Worm (Caenorhabditis elegans) whole organism, mixed stage, embryonic: ENCODE results near the gene F26F2.8.

Experiments
- M03D4.4 ChIP-seq: sonication (generic microtip); optimal IDR thresholded peaks from 2 replicates; lab custom pipeline; 2017; ENCODE audit warnings: mild to moderate bottlenecking, missing genetic modification characterization, missing compliant biosample characterization
- bed-3 ChIP-seq: fragments of 200-800 bp; sonication (Bioruptor generic); optimal IDR thresholded peaks from 3 replicates; lab custom pipeline; 2018; ENCODE audit warnings: mild to moderate bottlenecking, missing genetic modification characterization, moderate library complexity, missing compliant biosample characterization
- blmp-1 ChIP-seq: fragments of 150-350 bp; optimal IDR thresholded peaks from 2 replicates; lab custom pipeline; 2014; ENCODE audit warnings: missing biosample characterization, missing genetic modification characterization
- ceh-39 ChIP-seq: fragments of 150-350 bp; optimal IDR thresholded peaks from 2 replicates; lab custom pipeline; 2014; ENCODE audit warnings: missing biosample characterization, missing genetic modification characterization
- ceh-43 ChIP-seq: fragments of 200-800 bp; sonication (Bioruptor generic); optimal IDR thresholded peaks from 2 replicates; lab custom pipeline; 2018; ENCODE audit warnings: mild to moderate bottlenecking, missing genetic modification characterization, moderate library complexity, missing compliant biosample characterization
- ceh-83 ChIP-seq: fragments of 200-800 bp; sonication (Bioruptor generic); optimal IDR thresholded peaks from 2 replicates; lab custom pipeline; 2018; ENCODE audit warnings: mild to moderate bottlenecking, missing genetic modification characterization, missing compliant biosample characterization
- ces-1 ChIP-seq: fragments of 150-350 bp; optimal IDR thresholded peaks from 2 replicates; lab custom pipeline; 2014; ENCODE audit warnings: missing biosample characterization, missing genetic modification reagents, missing genetic modification characterization
- cnd-1 ChIP-seq: fragments of 200-800 bp; sonication (Bioruptor generic); optimal IDR thresholded peaks from 2 replicates; lab custom pipeline; 2018; ENCODE audit warnings: mild to moderate bottlenecking, missing genetic modification characterization, missing compliant biosample characterization
- drap-1 ChIP-seq: fragments of 200-800 bp; sonication (Bioruptor generic); optimal IDR thresholded peaks from 3 replicates; lab custom pipeline; 2018; ENCODE audit warnings: mild to moderate bottlenecking, missing genetic modification characterization, missing compliant biosample characterization
- elt-1 ChIP-seq: sonication (generic microtip); optimal IDR thresholded peaks from 2 replicates; lab custom pipeline; 2017; ENCODE audit warnings: missing genetic modification characterization, mild to moderate bottlenecking, missing compliant biosample characterization, antibody characterized with exemption, moderate library complexity, borderline replicate concordance; ENCODE audit not compliant: insufficient read depth
- elt-3 ChIP-seq: fragments of 150-350 bp; optimal IDR thresholded peaks from 2 replicates; lab custom pipeline; 2014; ENCODE audit warnings: missing biosample characterization, missing genetic modification characterization
- flh-1 ChIP-seq: fragments of 200-800 bp; sonication (Bioruptor generic); optimal IDR thresholded peaks from 2 replicates; lab custom pipeline; 2018; ENCODE audit warnings: mild to moderate bottlenecking, missing genetic modification characterization, moderate library complexity, missing compliant biosample characterization
- ham-2 ChIP-seq: fragments of 200-800 bp; sonication (Bioruptor generic); optimal IDR thresholded peaks from 2 replicates; lab custom pipeline; 2018; ENCODE audit warnings: mild to moderate bottlenecking, missing genetic modification characterization, missing compliant biosample characterization
- hlh-1 ChIP-seq: fragments of 150-350 bp; optimal IDR thresholded peaks from 2 replicates; lab custom pipeline; 2014; ENCODE audit warnings: missing biosample characterization, missing genetic modification reagents, missing genetic modification characterization
- lin-13 ChIP-seq: fragments of 150-350 bp; optimal IDR thresholded peaks from 2 replicates; lab custom pipeline; 2014; ENCODE audit warnings: missing biosample characterization, missing genetic modification characterization
- lin-32 ChIP-seq: fragments of 200-800 bp; sonication (Bioruptor generic); optimal IDR thresholded peaks from 2 replicates; lab custom pipeline; 2018; ENCODE audit warnings: mild to moderate bottlenecking, missing genetic modification characterization, missing compliant biosample characterization
- lsy-2 ChIP-seq: fragments of 150-350 bp; optimal IDR thresholded peaks from 2 replicates; lab custom pipeline; 2014; ENCODE audit warnings: missing biosample characterization, missing genetic modification characterization
- mls-2 ChIP-seq: sonication (generic microtip); optimal IDR thresholded peaks from 2 replicates; lab custom pipeline; 2016; ENCODE audit warnings: mild to moderate bottlenecking, missing genetic modification characterization, moderate library complexity, missing compliant biosample characterization
- nhr-2 ChIP-seq: fragments of 150-350 bp; optimal IDR thresholded peaks from 2 replicates; lab custom pipeline; 2014; ENCODE audit warnings: missing biosample characterization, missing genetic modification characterization
- nhr-237 ChIP-seq: fragments of 150-350 bp; optimal IDR thresholded peaks from 2 replicates; lab custom pipeline; 2014; ENCODE audit warnings: missing biosample characterization, missing genetic modification characterization
- nhr-28 ChIP-seq: fragments of 150-350 bp; optimal IDR thresholded peaks from 2 replicates; lab custom pipeline; 2014; ENCODE audit warnings: missing biosample characterization, missing genetic modification characterization
- nhr-76 ChIP-seq: sonication (generic microtip); optimal IDR thresholded peaks from 2 replicates; lab custom pipeline; 2017; ENCODE audit warnings: missing biosample characterization, missing genetic modification characterization
- pha-4 ChIP-seq: fragments of 150-350 bp; optimal IDR thresholded peaks from 2 replicates; lab custom pipeline; 2018; ENCODE audit warnings: missing biosample characterization, missing genetic modification reagents, missing genetic modification characterization
- sem-2 ChIP-seq: fragments of 200-800 bp; sonication (Bioruptor generic); optimal IDR thresholded peaks from 2 replicates; lab custom pipeline; 2018; ENCODE audit warnings: mild to moderate bottlenecking, missing genetic modification characterization, missing compliant biosample characterization
- snpc-4 ChIP-seq: fragments of 150-350 bp; optimal IDR thresholded peaks from 2 replicates; lab custom pipeline; 2014; ENCODE audit warnings: missing biosample characterization, missing genetic modification characterization
- sptf-1 ChIP-seq: sonication (generic microtip); optimal IDR thresholded peaks from 2 replicates; lab custom pipeline; 2017; ENCODE audit warnings: mild to moderate bottlenecking, missing genetic modification characterization, moderate library complexity, missing compliant biosample characterization
- tbx-8 ChIP-seq: fragments of 200-800 bp; sonication (Bioruptor generic); optimal IDR thresholded peaks from 2 replicates; lab custom pipeline; 2018; ENCODE audit warnings: mild to moderate bottlenecking, missing genetic modification characterization, moderate library complexity, missing compliant biosample characterization
- unc-39 ChIP-seq: fragments of 150-350 bp; optimal IDR thresholded peaks from 2 replicates; lab custom pipeline; 2014; ENCODE audit warnings: missing biosample characterization, missing genetic modification characterization
- unc-62 ChIP-seq: fragments of 150-350 bp; optimal IDR thresholded peaks from 2 replicates; lab custom pipeline; 2014; ENCODE audit warnings: missing biosample characterization, missing genetic modification reagents, missing genetic modification characterization
- zip-8 ChIP-seq: fragments of 150-350 bp; optimal IDR thresholded peaks from 2 replicates; lab custom pipeline; 2014; ENCODE audit warnings: missing biosample characterization, missing genetic modification characterization
- ztf-11 ChIP-seq: fragments of 150-350 bp; optimal IDR thresholded peaks from 2 replicates; lab custom pipeline; 2014; ENCODE audit warnings: missing biosample characterization, missing genetic modification characterization

F26F2.8 gene

ce11 chrV:20552971-20553370 lies 26.4 kb upstream of the F26F2.8 start, which contains the start of gene vmo-1:
TSS of gene vmo-1 (minus strand) at chrV:20553071.
- TF ChIP-seq sptf-1 (tag; lab: Kevin White, UChicago) = no peak
- no peak for TF ChIP-seq ceh-39 (tag; lab: Kevin White, UChicago)
- no peak for TF ChIP-seq unc-62 (GFP tag; lab: Kevin White, UChicago)
- no peak for TF ChIP-seq nhr-76 (tag; lab: Kevin White, UChicago)
- TF ChIP-seq snpc-4 = no peak
- TF ChIP-seq lin-13 (tag; lab: Kevin White, UChicago) = no peak
- TF ChIP-seq bed-3 (GFP tag; lab: Kevin White, UChicago) = no peak
- TF ChIP-seq unc-39 (tag; lab: Kevin White, UChicago) = no peak
- no peak for TF ChIP-seq ceh-83 (GFP tag; lab: Kevin White, UChicago)
- no peak for TF ChIP-seq mls-2 (tag; lab: Kevin White, UChicago)
- no peak for TF ChIP-seq ceh-43 (GFP tag; lab: Kevin White, UChicago)
- no peak for TF ChIP-seq pha-4 (tag; lab: Kevin White, UChicago)
- no peak for TF ChIP-seq cnd-1

- TF ChIP-seq lin-13 (tag; lab: Kevin White, UChicago) (no peak), snpc-4 (no peak), unc-39 (tag; lab: Kevin White, UChicago) (no peak), ceh-43 (GFP tag; lab: Kevin White, UChicago) (no peak), tbx-8 (no peak), elt-3 (no peak), hlh-1 (tag; lab: Kevin White, UChicago) (no peak), blmp-1 (tag; lab: Kevin White, UChicago) (no peak), drap-1 (GFP tag; lab: Kevin White, UChicago) (no peak), unc-62 (GFP tag; lab: Kevin White, UChicago) (no peak), elt-1 (tag; lab: Kevin White, UChicago) (no peak), nhr-237 (tag; lab: Kevin White, UChicago) (no peak), lin-32 (GFP tag; lab: Kevin White, UChicago) (no peak), lsy-2 (tag; lab: Kevin White, UChicago) (no peak), ceh-83 (GFP tag; lab: Kevin White, UChicago) (no peak), nhr-76 (tag; lab: Kevin White, UChicago) (no peak), sptf-1 (tag; lab: Kevin White, UChicago) (no peak), nhr-2 (no peak), ham-2 (GFP tag; lab: Kevin White, UChicago) (no peak), nhr-28 (tag; lab: Kevin White, UChicago) (no peak)
- TF ChIP-seq, all 35 proteins: peak for 0
These were observed 24.2 kb upstream of the F26F2.8 start, which contains the start of gene Y38H6C.21 for ce11 chrV:20555120-20555519. TSS of gene Y38H6C.21 (minus strand) at chrV:20555267.

ce11 chrV:20556260-20556659 lies 23.1 kb upstream of the F26F2.8 start, which contains the start of gene Y38H6C.23:
TSS of gene Y38H6C.23 (minus strand) at chrV:20556360.
- TF ChIP-seq flh-1 = no peak

ce11 chrV:20558270-20558669 lies 21.1 kb upstream of the F26F2.8 start, which contains the start of gene abf-4:
TSS of gene abf-4 (minus strand) at chrV:20558370.
- TF ChIP-seq zip-8 (tag; lab: Kevin White, UChicago) (no peak), ces-1 (GFP tag; lab: Kevin White, UChicago) (no peak), nhr-28 (tag; lab: Kevin White, UChicago) (no peak), ham-2 (GFP tag; lab: Kevin White, UChicago) (no peak), nhr-237 (tag; lab: Kevin White, UChicago) (no peak), cnd-1 (no peak), ceh-83 (GFP tag; lab: Kevin White, UChicago) (no peak), mls-2 (tag; lab: Kevin White, UChicago) (no peak), elt-1 (tag; lab: Kevin White, UChicago) (no peak), elt-3 (no peak), tbx-8 (no peak), pha-4 (tag; lab: Kevin White, UChicago) (no peak)

- TF ChIP-seq nhr-28 (tag; lab: Kevin White, UChicago) (no peak), hlh-1 (tag; lab: Kevin White, UChicago) (no peak), flh-1 (no peak), mls-2 (tag; lab: Kevin White, UChicago) (no peak), unc-62 (GFP tag; lab: Kevin White, UChicago) (no peak), sem-2 (GFP tag; lab: Kevin White, UChicago) (no peak), nhr-237 (tag; lab: Kevin White, UChicago) (no peak), ham-2 (GFP tag; lab: Kevin White, UChicago) (no peak), nhr-2 (no peak), ztf-11 (tag; lab: Kevin White, UChicago) (no peak), lin-32 (GFP tag; lab: Kevin White, UChicago) (no peak), M03D4.4 (tag; lab: Kevin White, UChicago) (no peak), lsy-2 (tag; lab: Kevin White, UChicago) (no peak), bed-3 (GFP tag; lab: Kevin White, UChicago) (no peak), elt-3 (no peak), drap-1 (GFP tag; lab: Kevin White, UChicago) (no peak)
These were observed 17.6 kb upstream of the F26F2.8 start, which contains the start of gene F26F2.1 for ce11 chrV:20561795-20562194. TSS of gene F26F2.1 (minus strand) at chrV:20561895.
